Worm (Caenorhabditis elegans): Measurements from ENCODE around the gene C55C3.1.

- no peak for TF ChIP-seq tra-4 (tag; optimal IDR thresholded peaks at IDR 0.05)
- no peak for TF ChIP-seq scrt-1 (GFP tag; IDR thresholded peaks at IDR 0.05)
- no peak for TF ChIP-seq hmbx-1 (tag; optimal IDR thresholded peaks at IDR 0.05)
- no peak for TF ChIP-seq ama-1 (optimal IDR thresholded peaks at IDR 0.05)
Observed at ce11 chrIV:5753954-5754543, 45.2 kb downstream of the C55C3.1 start.
